Fruit fly (Drosophila melanogaster): ENCODE data around the gene CG7215.

CG7215 gene

dm6 chr3R:18196991-18197801 lies 30.1 kb upstream of the CG7215 start (continued):
- peak; percentile 66 for TF ChIP-seq CG16815 (GFP tag; optimal IDR thresholded peaks at IDR 0.05)
- TF ChIP-seq CG13296 (GFP tag; optimal IDR thresholded peaks at IDR 0.05) = peak; percentile 39
- no peak for TF ChIP-seq CG14965 (GFP tag; optimal IDR thresholded peaks at IDR 0.05; ENCODE audit: borderline replicate concordance)
- no peak for TF ChIP-seq ERR (GFP tag; optimal IDR thresholded peaks at IDR 0.05)
- no peak for TF ChIP-seq bbx (GFP tag; IDR thresholded peaks at IDR 0.05; ENCODE audit: partially characterized antibody)
- no peak for TF ChIP-seq Mad (GFP tag; optimal IDR thresholded peaks at IDR 0.05)
- TF ChIP-seq eyg (GFP tag; optimal IDR thresholded peaks at IDR 0.05) = no peak
- TF ChIP-seq cato (GFP tag; optimal IDR thresholded peaks at IDR 0.05; ENCODE audit: borderline replicate concordance) = peak; percentile 44
- TF ChIP-seq CG11560 (tag; IDR thresholded peaks at IDR 0.05) = no peak
- TF ChIP-seq CG8290 (GFP tag; optimal IDR thresholded peaks at IDR 0.05) = no peak
- TF ChIP-seq CG8290 (tag; optimal IDR thresholded peaks at IDR 0.05) = peak in 1 of 2 experiments; percentile 71
- no peak for TF ChIP-seq jing (GFP tag; optimal IDR thresholded peaks at IDR 0.05)
- no peak for TF ChIP-seq pb (GFP tag; optimal IDR thresholded peaks at IDR 0.05)
- no peak for TF ChIP-seq CG9215 (GFP tag; IDR thresholded peaks at IDR 0.05)
- no peak for TF ChIP-seq mld (GFP tag; IDR thresholded peaks at IDR 0.05; ENCODE audit: partially characterized antibody)
- no peak for TF ChIP-seq zfh1 (GFP tag; IDR thresholded peaks at IDR 0.05)
- peak; percentile 26 for TF ChIP-seq CG7786 (GFP tag; optimal IDR thresholded peaks at IDR 0.05)
- TF ChIP-seq CG2712 (tag; optimal IDR thresholded peaks at IDR 0.05) = peak; percentile 57
- TF ChIP-seq Tbp (GFP tag; optimal IDR thresholded peaks at IDR 0.05) = no peak
- TF ChIP-seq E2f2 (GFP tag; IDR thresholded peaks at IDR 0.05) = no peak
- TF ChIP-seq CG31224 (GFP tag; IDR thresholded peaks at IDR 0.05) = no peak
- no peak for TF ChIP-seq dimm (GFP tag; IDR thresholded peaks at IDR 0.05)
- TF ChIP-seq ato (GFP tag; IDR thresholded peaks at IDR 0.05; ENCODE audit: partially characterized antibody) = no peak
- peak; percentile 74 for TF ChIP-seq dmrt99B (tag; optimal IDR thresholded peaks at IDR 0.05)
- no peak for TF ChIP-seq Dip2 (GFP tag; IDR thresholded peaks at IDR 0.05)
- peak; percentile 7 for TF ChIP-seq B-H2 (GFP tag; optimal IDR thresholded peaks at IDR 0.05)
- peak; percentile 49 for TF ChIP-seq CG10979 (tag; optimal IDR thresholded peaks at IDR 0.05)
- TF ChIP-seq CG11696 (GFP tag; IDR thresholded peaks at IDR 0.05) = no peak
- TF ChIP-seq Hmx (GFP tag; optimal IDR thresholded peaks at IDR 0.05) = peak; percentile 31
- peak; percentile 28 for TF ChIP-seq CG2116 (GFP tag; optimal IDR thresholded peaks at IDR 0.05)
- peak; percentile 14 for TF ChIP-seq CG34376 (GFP tag; optimal IDR thresholded peaks at IDR 0.05)
- no peak for TF ChIP-seq gro (GFP tag; optimal IDR thresholded peaks at IDR 0.05)
- TF ChIP-seq Atf-2 (GFP tag; optimal IDR thresholded peaks at IDR 0.05) = no peak
- TF ChIP-seq fd3F (GFP tag; optimal IDR thresholded peaks at IDR 0.05) = peak; percentile 22
- peak; percentile 30 for TF ChIP-seq CG3163 (GFP tag; optimal IDR thresholded peaks at IDR 0.05)
- TF ChIP-seq ci (GFP tag; IDR thresholded peaks at IDR 0.05) = no peak
- peak; percentile 60 for TF ChIP-seq phol (tag; optimal IDR thresholded peaks at IDR 0.05)

dm6 chr3R:18196622-18196990 lies 29.5 kb upstream of the CG7215 start:
- TF ChIP-seq Dek (tag; optimal IDR thresholded peaks at IDR 0.05) = peak; percentile 6
- TF ChIP-seq CG12769 (tag; optimal IDR thresholded peaks at IDR 0.05) = no peak
- TF ChIP-seq Vsx1 (GFP tag; optimal IDR thresholded peaks at IDR 0.05) = peak; percentile 63
- TF ChIP-seq Stat92E (GFP tag; optimal IDR thresholded peaks at IDR 0.05) = no peak
- TF ChIP-seq psq (GFP tag; optimal IDR thresholded peaks at IDR 0.05) = peak; percentile 70
- TF ChIP-seq pros (GFP tag; optimal IDR thresholded peaks at IDR 0.05) = peak; percentile 88
